Fruit fly (Drosophila melanogaster) whole organism, embryonic: Measurements from ENCODE around the gene eIF2gamma.

Experiments
- Abd-B ChIP-seq: fragments of 200-800 bp; sonication (Bioruptor generic); optimal IDR thresholded peaks from 2 replicates; lab custom pipeline; 2018; ENCODE audit warnings: missing biosample characterization, mild to moderate bottlenecking, missing genetic modification characterization, moderate library complexity
- Atf6 ChIP-seq: fragments of 200-800 bp; sonication (Bioruptor generic); IDR thresholded peaks from 2 replicates; pipeline ENCODE4 v1.3.6; 2022; ENCODE audit warnings: missing biosample characterization, missing genetic modification characterization
- Bgb ChIP-seq: fragments of 200-800 bp; sonication (Bioruptor generic); IDR thresholded peaks from 2 replicates; pipeline ENCODE4 v1.3.6; 2022; ENCODE audit warnings: missing biosample characterization, missing genetic modification characterization; ENCODE audit not compliant: partially characterized antibody
- CG1024 ChIP-seq: fragments of 200-800 bp; sonication (Bioruptor generic); IDR thresholded peaks from 2 replicates; pipeline ENCODE4 v1.3.6; 2022; ENCODE audit warnings: missing biosample characterization, missing genetic modification characterization
- CG10366 ChIP-seq: fragments of 200-800 bp; sonication (Bioruptor generic); IDR thresholded peaks from 2 replicates; pipeline ENCODE4 v1.3.6; 2022; ENCODE audit warnings: missing biosample characterization, missing genetic modification characterization
- CG10565 ChIP-seq: fragments of 200-800 bp; sonication (Bioruptor generic); optimal IDR thresholded peaks from 3 replicates; lab custom pipeline; 2016; ENCODE audit warnings: missing biosample characterization, mild to moderate bottlenecking, missing genetic modification characterization
- CG11093 ChIP-seq: fragments of 200-800 bp; sonication (Bioruptor generic); IDR thresholded peaks from 3 replicates; pipeline ENCODE4 v1.3.6; 2022; ENCODE audit warnings: missing biosample characterization, missing genetic modification characterization
- CG11560 ChIP-seq: fragments of 200-800 bp; sonication (Bioruptor generic); IDR thresholded peaks from 3 replicates; pipeline ENCODE4 v1.3.6; 2022; ENCODE audit warnings: missing biosample characterization, missing genetic modification characterization
- CG13296 ChIP-seq: fragments of 200-800 bp; sonication (Bioruptor generic); optimal IDR thresholded peaks from 3 replicates; lab custom pipeline; 2018; ENCODE audit warnings: missing biosample characterization, mild to moderate bottlenecking, missing genetic modification characterization
- CG13424 ChIP-seq: fragments of 200-800 bp; sonication (Bioruptor generic); optimal IDR thresholded peaks from 2 replicates; lab custom pipeline; 2019; ENCODE audit warnings: missing biosample characterization, mild to moderate bottlenecking, missing genetic modification characterization, moderate library complexity
- CG14710 ChIP-seq: fragments of 200-800 bp; sonication (Bioruptor generic); optimal IDR thresholded peaks from 3 replicates; lab custom pipeline; 2019; ENCODE audit warnings: missing biosample characterization, mild to moderate bottlenecking, missing genetic modification characterization, moderate library complexity
- CG15514 ChIP-seq: fragments of 200-800 bp; sonication (Bioruptor generic); optimal IDR thresholded peaks from 3 replicates; lab custom pipeline; 2017; ENCODE audit warnings: missing biosample characterization, missing genetic modification characterization, mild to moderate bottlenecking, moderate library complexity, missing genetic modification reagents
- CG1647 ChIP-seq: fragments of 200-800 bp; sonication (Bioruptor generic); optimal IDR thresholded peaks from 3 replicates; lab custom pipeline; 2016; ENCODE audit warnings: missing biosample characterization, missing genetic modification characterization
- CG17612 ChIP-seq: fragments of 200-800 bp; sonication (Bioruptor generic); IDR thresholded peaks from 2 replicates; pipeline ENCODE4 v1.3.6; 2022; ENCODE audit warnings: missing biosample characterization, missing genetic modification characterization
- CG1792 ChIP-seq: fragments of 200-800 bp; sonication (Bioruptor generic); optimal IDR thresholded peaks from 2 replicates; lab custom pipeline; 2016; ENCODE audit warnings: missing biosample characterization, missing genetic modification characterization
- CG1832 ChIP-seq: fragments of 200-800 bp; sonication (Bioruptor generic); optimal IDR thresholded peaks from 2 replicates; lab custom pipeline; 2017; ENCODE audit warnings: missing biosample characterization, mild to moderate bottlenecking, missing genetic modification characterization, inconsistent platforms
- CG2116 ChIP-seq: fragments of 200-800 bp; sonication (Bioruptor generic); optimal IDR thresholded peaks from 3 replicates; lab custom pipeline; 2018; ENCODE audit warnings: missing biosample characterization, mild to moderate bottlenecking, missing genetic modification characterization
- CG2202 ChIP-seq: fragments of 200-800 bp; sonication (Bioruptor generic); optimal IDR thresholded peaks from 2 replicates; lab custom pipeline; 2018; ENCODE audit warnings: missing biosample characterization, mild to moderate bottlenecking, missing genetic modification characterization
- CG2678 ChIP-seq: fragments of 200-800 bp; sonication (Bioruptor generic); optimal IDR thresholded peaks from 3 replicates; lab custom pipeline; 2019; ENCODE audit warnings: missing biosample characterization, mild to moderate bottlenecking, missing genetic modification characterization, moderate library complexity
- CG32532 ChIP-seq: fragments of 200-800 bp; sonication (Bioruptor generic); IDR thresholded peaks from 2 replicates; pipeline ENCODE4 v1.3.6; 2022; ENCODE audit warnings: missing biosample characterization, missing genetic modification characterization
- CG33213 ChIP-seq: fragments of 200-800 bp; sonication (Bioruptor generic); optimal IDR thresholded peaks from 3 replicates; lab custom pipeline; 2016; ENCODE audit warnings: missing biosample characterization, missing genetic modification characterization
- CG34422 ChIP-seq: fragments of 200-800 bp; sonication (Bioruptor generic); IDR thresholded peaks from 3 replicates; pipeline ENCODE4 v1.3.6; 2022; ENCODE audit warnings: missing biosample characterization, missing genetic modification characterization
- CG3838 ChIP-seq: fragments of 200-800 bp; sonication (Bioruptor generic); optimal IDR thresholded peaks from 3 replicates; lab custom pipeline; 2016; ENCODE audit warnings: missing biosample characterization, missing genetic modification characterization
- CG4854 ChIP-seq: fragments of 200-800 bp; sonication (Bioruptor generic); optimal IDR thresholded peaks from 2 replicates; lab custom pipeline; 2016; ENCODE audit warnings: missing biosample characterization, missing genetic modification characterization, inconsistent platforms
- CG5245 ChIP-seq: fragments of 200-800 bp; sonication (Bioruptor generic); optimal IDR thresholded peaks from 3 replicates; lab custom pipeline; 2016; ENCODE audit warnings: missing biosample characterization, missing genetic modification characterization
- CG6254 ChIP-seq: fragments of 200-800 bp; sonication (Bioruptor generic); optimal IDR thresholded peaks from 3 replicates; lab custom pipeline; 2017; ENCODE audit warnings: mild to moderate bottlenecking, missing biosample characterization, missing genetic modification reagents, missing genetic modification characterization
- CG7963 ChIP-seq: fragments of 200-800 bp; sonication (Bioruptor generic); IDR thresholded peaks from 3 replicates; pipeline ENCODE4 v1.3.6; 2022; ENCODE audit warnings: missing biosample characterization, missing genetic modification characterization; ENCODE audit not compliant: partially characterized antibody
- CG9215 ChIP-seq: fragments of 200-800 bp; sonication (Bioruptor generic); IDR thresholded peaks from 2 replicates; pipeline ENCODE4 v1.3.6; 2022; ENCODE audit warnings: missing biosample characterization, missing genetic modification characterization
- CG9797 ChIP-seq: fragments of 200-800 bp; sonication (Bioruptor generic); optimal IDR thresholded peaks from 3 replicates; lab custom pipeline; 2018; ENCODE audit warnings: missing biosample characterization, mild to moderate bottlenecking, missing genetic modification characterization
- CrebB ChIP-seq: fragments of 200-800 bp; sonication (Bioruptor generic); optimal IDR thresholded peaks from 3 replicates; lab custom pipeline; 2018; ENCODE audit warnings: missing biosample characterization, mild to moderate bottlenecking, missing genetic modification characterization
- D19A ChIP-seq: fragments of 200-800 bp; optimal IDR thresholded peaks from 3 replicates; lab custom pipeline; 2019; ENCODE audit warnings: missing biosample characterization, mild to moderate bottlenecking, missing genetic modification characterization, moderate library complexity
- Dbx ChIP-seq: fragments of 200-800 bp; sonication (Bioruptor generic); IDR thresholded peaks from 3 replicates; pipeline ENCODE4 v1.3.6; 2022; ENCODE audit warnings: missing biosample characterization, missing genetic modification characterization
- Hr39 ChIP-seq: fragments of >200 bp; optimal IDR thresholded peaks from 2 replicates; lab custom pipeline; 2017
- Mad ChIP-seq: fragments of 200-800 bp; sonication (Bioruptor generic); optimal IDR thresholded peaks from 2 replicates; lab custom pipeline; 2016; ENCODE audit warnings: missing biosample characterization, missing genetic modification characterization
- Mes4 ChIP-seq: fragments of 200-800 bp; sonication (Bioruptor generic); optimal IDR thresholded peaks from 2 replicates; lab custom pipeline; 2016; ENCODE audit warnings: missing biosample characterization, missing genetic modification characterization
- TFAM ChIP-seq: fragments of 200-800 bp; sonication (Bioruptor generic); optimal IDR thresholded peaks from 2 replicates; lab custom pipeline; 2017; ENCODE audit warnings: missing biosample characterization, missing genetic modification characterization, inconsistent platforms
- chif ChIP-seq, 2 experiments: fragments of 200-800 bp; sonication (Bioruptor generic); optimal IDR thresholded peaks; 3 replicates each; lab custom pipeline; 2016; ENCODE audit warnings: missing biosample characterization in 2 of 2, missing genetic modification characterization in 2 of 2
- dan ChIP-seq: fragments of 200-800 bp; sonication (Bioruptor generic); IDR thresholded peaks from 2 replicates; pipeline ENCODE4 v1.3.6; 2022; ENCODE audit warnings: missing biosample characterization, missing genetic modification characterization
- gcm2 ChIP-seq: fragments of 200-800 bp; sonication (Bioruptor generic); optimal IDR thresholded peaks from 2 replicates; lab custom pipeline; 2016; ENCODE audit warnings: missing biosample characterization, missing genetic modification characterization
- mld ChIP-seq: fragments of 200-800 bp; sonication (Bioruptor generic); IDR thresholded peaks from 3 replicates; pipeline ENCODE4 v1.3.6; 2022; ENCODE audit warnings: missing biosample characterization, missing genetic modification characterization; ENCODE audit not compliant: partially characterized antibody
- pnt ChIP-seq: fragments of 200-800 bp; sonication (Bioruptor generic); optimal IDR thresholded peaks from 3 replicates; lab custom pipeline; 2016; ENCODE audit warnings: missing biosample characterization, missing genetic modification characterization
- prd ChIP-seq, 3 experiments: fragments of >200 bp in 2 of 3; fragments of 200-800 bp in 1 of 3; sonication (Bioruptor generic) in 1 of 3; optimal IDR thresholded peaks in 2 of 3; IDR thresholded peaks in 1 of 3; 2 replicates in 2 of 3; 3 replicates in 1 of 3; pipeline versions ENCODE4 v1.3.6 to Lab custom; 2017 to 2022; ENCODE audit warnings: missing biosample characterization in 1 of 3, missing genetic modification characterization in 1 of 3
- ranshi ChIP-seq: fragments of 200-800 bp; sonication (Bioruptor generic); IDR thresholded peaks from 2 replicates; pipeline ENCODE4 v1.3.6; 2022; ENCODE audit warnings: missing biosample characterization, missing genetic modification characterization
- rib ChIP-seq: fragments of 200-800 bp; sonication (Bioruptor generic); IDR thresholded peaks from 2 replicates; pipeline ENCODE4 v1.3.6; 2022; ENCODE audit warnings: missing biosample characterization, missing genetic modification characterization
- sc ChIP-seq, 3 experiments: fragments of >200 bp in 2 of 3; fragments of 200-800 bp in 1 of 3; sonication (Bioruptor generic) in 1 of 3; optimal IDR thresholded peaks; 2 replicates in 2 of 3; 3 replicates in 1 of 3; lab custom pipeline; 2017; ENCODE audit warnings: mild to moderate bottlenecking in 1 of 3, missing biosample characterization in 1 of 3, missing genetic modification characterization in 1 of 3, missing genetic modification reagents in 1 of 3
- slbo ChIP-seq: fragments of 200-800 bp; sonication (Bioruptor generic); IDR thresholded peaks from 2 replicates; pipeline ENCODE4 v1.3.6; 2022; ENCODE audit warnings: missing biosample characterization, missing genetic modification characterization
- tll ChIP-seq, 2 experiments: fragments of 200-800 bp in 1 of 2; fragments of >200 bp in 1 of 2; sonication (Bioruptor generic) in 1 of 2; optimal IDR thresholded peaks; 2 replicates each; lab custom pipeline; 2017 to 2019; ENCODE audit warnings: missing biosample characterization in 2 of 2, missing genetic modification characterization in 2 of 2, mild to moderate bottlenecking in 1 of 2, moderate library complexity in 1 of 2
- ttk ChIP-seq: fragments of 200-800 bp; sonication (Bioruptor generic); IDR thresholded peaks from 2 replicates; pipeline ENCODE4 v2.1.2; 2022; ENCODE audit warnings: missing biosample characterization, missing genetic modification characterization
- vnd ChIP-seq: fragments of 200-800 bp; sonication (Bioruptor generic); IDR thresholded peaks from 3 replicates; pipeline ENCODE4 v1.3.6; 2022; ENCODE audit warnings: missing biosample characterization, missing genetic modification characterization; ENCODE audit not compliant: partially characterized antibody

Gene eIF2gamma

dm6 chr3R:15229329-15229876 lies 33.9 kb downstream of the eIF2gamma start, which contains the start of the genes Art3 and mRpS10 (continued):
- TF ChIP-seq sc (optimal IDR thresholded peaks at IDR 0.05; lab: Kevin White, UChicago) (no peak), sc (GFP tag; optimal IDR thresholded peaks at IDR 0.05; lab: Kevin White, UChicago) (peak; percentile 100), CG2678 (tag; lab: Kevin White, UChicago) (peak; percentile 100), CG3838 (peak; percentile 99), CG4854 (GFP tag; lab: Kevin White, UChicago) (peak; percentile 100), CG13296 (peak; percentile 100), CG2202 (peak; percentile 100), Dbx (GFP tag; lab: Robert Waterston, UW) (peak; percentile 100), prd (optimal IDR thresholded peaks at IDR 0.05; lab: Kevin White, UChicago) (no peak), prd (GFP tag; IDR thresholded peaks at IDR 0.05; lab: Robert Waterston, UW) (peak; percentile 100), tll (GFP tag; optimal IDR thresholded peaks at IDR 0.05; lab: Kevin White, UChicago) (peak; percentile 3 to 96), TFAM (GFP tag; lab: Kevin White, UChicago) (peak; percentile 97), CG15514 (peak; percentile 96), CG7963 (GFP tag; lab: Robert Waterston, UW) (no peak), CG33213 (peak; percentile 100), CG9215 (peak; percentile 99), CG13424 (tag; lab: Kevin White, UChicago) (peak; percentile 100), Hr39 (lab: Kevin White, UChicago) (no peak), Atf6 (GFP tag; lab: Robert Waterston, UW) (peak; percentile 100), slbo (GFP tag; lab: Robert Waterston, UW) (peak; percentile 100), Mad (GFP tag; lab: Kevin White, UChicago) (peak; percentile 100), CG17612 (GFP tag; lab: Robert Waterston, UW) (peak; percentile 100), CG11093 (peak; percentile 100), CG14710 (tag; lab: Kevin White, UChicago) (peak; percentile 99), ttk (GFP tag; lab: Robert Waterston, UW) (peak; percentile 100), gcm2 (peak; percentile 99), CG34422 (GFP tag; lab: Robert Waterston, UW) (peak; percentile 100), ranshi (peak; percentile 100), D19A (peak; percentile 99), dan (GFP tag; lab: Robert Waterston, UW) (peak; percentile 99), CG6254 (peak; percentile 98), Mes4 (GFP tag; lab: Kevin White, UChicago) (peak; percentile 100), rib (GFP tag; lab: Robert Waterston, UW) (peak; percentile 100), CG5245 (GFP tag; lab: Kevin White, UChicago) (peak; percentile 100), Abd-B (peak; percentile 100), CG10366 (GFP tag; lab: Robert Waterston, UW) (peak; percentile 100), CG9797 (GFP tag; lab: Kevin White, UChicago) (peak; percentile 87), chif (GFP tag; optimal IDR thresholded peaks at IDR 0.05; lab: Kevin White, UChicago) (peak; percentile 100), CG32532 (GFP tag; lab: Robert Waterston, UW) (peak; percentile 100), CG10565 (GFP tag; lab: Kevin White, UChicago) (peak; percentile 99), CG1792 (peak; percentile 100), pnt (peak; percentile 100), CG1024 (GFP tag; lab: Robert Waterston, UW) (peak; percentile 99), CG2116 (GFP tag; lab: Kevin White, UChicago) (peak; percentile 94), CG11560 (tag; lab: Robert Waterston, UW) (peak; percentile 95), Bgb (GFP tag; lab: Robert Waterston, UW) (no peak), CG1647 (peak; percentile 100), CrebB (tag; lab: Kevin White, UChicago) (peak; percentile 100), mld (GFP tag; lab: Robert Waterston, UW) (no peak), CG1832 (no peak), vnd (GFP tag; lab: Robert Waterston, UW) (no peak)
